Worm (Caenorhabditis elegans): Measurements from ENCODE around the gene W03A5.6.

W03A5.6 gene

ce11 chrIII:5464850-5465249 is 24.4 kb upstream of the W03A5.6 start:
- TF ChIP-seq nhr-28 (tag; optimal IDR thresholded peaks at IDR 0.05) (peak; percentile 5), mdl-1 (tag; optimal IDR thresholded peaks at IDR 0.05) (peak in 1 of 2 experiments; percentile 10), lim-7 (GFP tag; IDR thresholded peaks at IDR 0.05) (no peak), nhr-10 (tag; optimal IDR thresholded peaks at IDR 0.05) (no peak)

- TF ChIP-seq skn-1 (tag; optimal IDR thresholded peaks at IDR 0.05): no peak
- TF ChIP-seq ZK546.5 (tag; optimal IDR thresholded peaks at IDR 0.05): no peak
- no peak for TF ChIP-seq dve-1 (tag; optimal IDR thresholded peaks at IDR 0.05; ENCODE audit: insufficient read depth)
- no peak for TF ChIP-seq egl-43 (GFP tag; IDR thresholded peaks at IDR 0.05)
- no peak for TF ChIP-seq php-3 (GFP tag; IDR thresholded peaks at IDR 0.05)
- TF ChIP-seq zip-11 (GFP tag; IDR thresholded peaks at IDR 0.05): no peak
- TF ChIP-seq fos-1 (tag; optimal IDR thresholded peaks at IDR 0.05): no peak
- TF ChIP-seq pqm-1 (tag; optimal IDR thresholded peaks at IDR 0.05): no peak
- TF ChIP-seq tag-97 (GFP tag; IDR thresholded peaks at IDR 0.05): no peak
- no peak for TF ChIP-seq set-16 (GFP tag; IDR thresholded peaks at IDR 0.05)
- no peak for TF ChIP-seq lim-7 (GFP tag; IDR thresholded peaks at IDR 0.05)
- TF ChIP-seq ceh-20 (GFP tag; IDR thresholded peaks at IDR 0.05): no peak
Measured at ce11 chrIII:5464077-5464476, 23.6 kb upstream of the W03A5.6 start, which contains the start of gene F48E8.2. Gene F48E8.2, plus strand, starts transcription at chrIII:5464377.

- no peak for TF ChIP-seq lin-38 (GFP tag; IDR thresholded peaks at IDR 0.05)
- no peak for TF ChIP-seq R02D3.7 (tag; optimal IDR thresholded peaks at IDR 0.05)
- no peak for TF ChIP-seq dmd-9 (GFP tag; IDR thresholded peaks at IDR 0.05)
- no peak for TF ChIP-seq tra-1 (GFP tag; IDR thresholded peaks at IDR 0.05)
- no peak for TF ChIP-seq snpc-1.2 (GFP tag; IDR thresholded peaks at IDR 0.05)
- no peak for TF ChIP-seq spr-1 (tag; optimal IDR thresholded peaks at IDR 0.05)
- TF ChIP-seq zfp-2 (tag; optimal IDR thresholded peaks at IDR 0.05): no peak
- TF ChIP-seq ces-1 (GFP tag; optimal IDR thresholded peaks at IDR 0.05): no peak
- TF ChIP-seq mes-2 (tag; optimal IDR thresholded peaks at IDR 0.05; ENCODE audit: poor library complexity, severe bottlenecking): no peak
- no peak for TF ChIP-seq pha-4 (GFP tag; IDR thresholded peaks at IDR 0.05)
- no peak for TF ChIP-seq pha-4 (tag; optimal IDR thresholded peaks at IDR 0.05)
- no peak for TF ChIP-seq nhr-48 (tag; optimal IDR thresholded peaks at IDR 0.05)
- no peak for TF ChIP-seq vab-7 (GFP tag; IDR thresholded peaks at IDR 0.05)
- TF ChIP-seq Y75B8A.6 (GFP tag; IDR thresholded peaks at IDR 0.05): no peak
- no peak for TF ChIP-seq mep-1 (tag; optimal IDR thresholded peaks at IDR 0.05)
Measured at ce11 chrIII:5461079-5461478, 20.6 kb upstream of the W03A5.6 start, which contains the start of gene F48E8.3. Gene F48E8.3, plus strand, starts transcription at chrIII:5461379.

ce11 chrIII:5453290-5453689 is 12.8 kb upstream of the W03A5.6 start, which contains the start of gene F48E8.4:
Gene F48E8.4, plus strand, starts transcription at chrIII:5453590.
- no peak for TF ChIP-seq R02D3.7 (tag; optimal IDR thresholded peaks at IDR 0.05)
- no peak for TF ChIP-seq nhr-41 (GFP tag; IDR thresholded peaks at IDR 0.05)
- TF ChIP-seq T20F7.1 (GFP tag; optimal IDR thresholded peaks at IDR 0.05): no peak
- no peak for TF ChIP-seq lin-13 (GFP tag; optimal IDR thresholded peaks at IDR 0.05)
- peak; percentile 31 for TF ChIP-seq aha-1 (tag)
- TF ChIP-seq hmg-1.1 (GFP tag; IDR thresholded peaks at IDR 0.05): no peak
- TF ChIP-seq fkh-10 (GFP tag; optimal IDR thresholded peaks at IDR 0.05): no peak
- no peak for TF ChIP-seq spr-3 (GFP tag; optimal IDR thresholded peaks at IDR 0.05)
- TF ChIP-seq T26A8.4 (GFP tag; IDR thresholded peaks at IDR 0.05): 0 out of 2 replicates have a peak, but pooled peaks have one; percentile 20
